Worm (Caenorhabditis elegans) whole organism, L4/young adult: ENCODE measurements around the gene irld-12.

Source experiments
- W03F9.2 ChIP-seq: fragments of 150-350 bp; optimal IDR thresholded peaks from 2 replicates; lab custom pipeline; 2014; ENCODE audit warnings: missing biosample characterization, missing genetic modification characterization
- dao-5 ChIP-seq: sonication (generic microtip); optimal IDR thresholded peaks from 2 replicates; lab custom pipeline; 2016; ENCODE audit warnings: missing genotype, missing genetic modification characterization, moderate library complexity, missing compliant biosample characterization
- him-1 ChIP-seq: sonication (generic microtip); optimal IDR thresholded peaks from 2 replicates; lab custom pipeline; 2016; ENCODE audit warnings: missing genotype, missing genetic modification reagents, missing genetic modification characterization, missing compliant biosample characterization

ce11 chrV:3039282-3039681, 18.1 kb upstream of the irld-12 start, which contains the start of gene chpf-2:
- TF ChIP-seq him-1 (tag; lab: Kevin White, UChicago), result no peak
- no peak for TF ChIP-seq W03F9.2 (tag; lab: Kevin White, UChicago)
- no peak for TF ChIP-seq dao-5 (tag; lab: Kevin White, UChicago)
